Fruit fly (Drosophila melanogaster): ENCODE data around the gene ghi.

- no peak for TF ChIP-seq Dll (optimal IDR thresholded peaks at IDR 0.05)
- TF ChIP-seq EcR (GFP tag; optimal IDR thresholded peaks at IDR 0.05): no peak
- TF ChIP-seq pan (optimal IDR thresholded peaks at IDR 0.05): no peak
- TF ChIP-seq CG8478 (optimal IDR thresholded peaks at IDR 0.05): no peak
- TF ChIP-seq usp (GFP tag; optimal IDR thresholded peaks at IDR 0.05): no peak
- TF ChIP-seq psq (optimal IDR thresholded peaks at IDR 0.05): no peak
Observed at dm6 chr3L:9419328-9419727, 32.3 kb upstream of the ghi start.

Measured in whole organism.